Fruit fly (Drosophila melanogaster): Measurements from ENCODE around the gene cdm.

cdm gene

DNA sequence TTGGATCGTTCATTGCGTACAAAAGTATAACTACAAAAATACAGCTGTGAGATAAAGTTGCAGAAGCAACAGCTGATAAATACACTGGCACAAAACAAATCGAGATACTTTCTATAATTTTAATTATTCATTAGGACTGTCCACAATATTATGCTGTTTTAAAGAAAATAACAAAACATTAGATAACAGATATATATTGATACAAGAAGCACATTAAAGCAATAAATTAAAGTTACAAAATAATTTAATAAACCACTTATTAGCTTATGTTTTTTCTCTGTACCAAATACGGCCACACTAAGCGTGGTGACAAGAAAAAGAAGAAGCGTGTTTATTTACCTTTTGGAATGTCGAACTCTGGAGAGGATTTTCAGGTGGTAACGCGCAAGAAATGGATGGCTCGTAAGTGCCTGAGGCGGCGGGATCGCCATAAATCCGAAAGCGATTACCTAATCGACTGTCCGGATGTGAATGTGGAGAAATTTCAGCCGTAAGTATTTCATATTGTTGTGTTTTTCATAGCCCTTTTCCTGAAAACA is 37.0 kb upstream of the cdm start, which contains the start of the genes CG7988 and CG7183 (continued):
- no peak for TF ChIP-seq D (optimal IDR thresholded peaks at IDR 0.05)
- peak; percentile 94 for TF ChIP-seq D (GFP tag; optimal IDR thresholded peaks at IDR 0.05)
- TF ChIP-seq CG33213 (GFP tag; optimal IDR thresholded peaks at IDR 0.05), result peak; percentile 81
- peak; percentile 97 for TF ChIP-seq ci (GFP tag; IDR thresholded peaks at IDR 0.05)
- peak; percentile 84 for TF ChIP-seq MTF-1 (GFP tag; optimal IDR thresholded peaks at IDR 0.05; ENCODE audit: borderline replicate concordance)
- TF ChIP-seq croc (GFP tag; conservative IDR thresholded peaks at IDR 0.05), result peak; percentile 98
- peak; percentile 99 for TF ChIP-seq az2 (GFP tag; optimal IDR thresholded peaks at IDR 0.05)
- peak; percentile 94 for TF ChIP-seq NC2β (GFP tag; optimal IDR thresholded peaks at IDR 0.05)
- peak; percentile 98 for TF ChIP-seq CG2889 (GFP tag; IDR thresholded peaks at IDR 0.05)
- TF ChIP-seq twi (tag; optimal IDR thresholded peaks at IDR 0.05), result peak; percentile 97
- TF ChIP-seq cas (GFP tag; IDR thresholded peaks at IDR 0.05), result peak; percentile 95
- TF ChIP-seq pan (optimal IDR thresholded peaks at IDR 0.05), result no peak
- peak in 1 of 2 experiments; percentile 99 for TF ChIP-seq pan (GFP tag; optimal IDR thresholded peaks at IDR 0.05 in 1 of 2, IDR thresholded peaks at IDR 0.05 in 1 of 2)
- peak; percentile 95 for TF ChIP-seq pho (GFP tag; optimal IDR thresholded peaks at IDR 0.05)
- peak; percentile 82 for TF ChIP-seq sima (GFP tag; optimal IDR thresholded peaks at IDR 0.05)
- TF ChIP-seq Six4 (GFP tag; optimal IDR thresholded peaks at IDR 0.05), result peak; percentile 97
- no peak for TF ChIP-seq odd (GFP tag; optimal IDR thresholded peaks at IDR 0.05)
- peak; percentile 97 for TF ChIP-seq so (GFP tag; IDR thresholded peaks at IDR 0.05)
- TF ChIP-seq CG31388 (GFP tag; optimal IDR thresholded peaks at IDR 0.05), result peak; percentile 92
- peak; percentile 94 for TF ChIP-seq CG16863 (GFP tag; optimal IDR thresholded peaks at IDR 0.05)
- peak; percentile 60 for TF ChIP-seq CG31365 (tag; optimal IDR thresholded peaks at IDR 0.05)
- peak; percentile 85 for TF ChIP-seq CG1647 (GFP tag; optimal IDR thresholded peaks at IDR 0.05)
- peak; percentile 98 for TF ChIP-seq CG8290 (GFP tag; optimal IDR thresholded peaks at IDR 0.05)
- peak in 1 of 2 experiments; percentile 83 for TF ChIP-seq CG8290 (tag; optimal IDR thresholded peaks at IDR 0.05)
- peak; percentile 100 for TF ChIP-seq gem (tag; optimal IDR thresholded peaks at IDR 0.05)
- TF ChIP-seq en (GFP tag; optimal IDR thresholded peaks at IDR 0.05), result peak; percentile 85
- TF ChIP-seq usp (GFP tag; optimal IDR thresholded peaks at IDR 0.05), result no peak
- TF ChIP-seq vnd (GFP tag; IDR thresholded peaks at IDR 0.05; ENCODE audit: partially characterized antibody), result no peak
- TF ChIP-seq CG30020 (tag; optimal IDR thresholded peaks at IDR 0.05), result peak; percentile 89
- TF ChIP-seq CG17359 (tag; optimal IDR thresholded peaks at IDR 0.05), result peak; percentile 98
- TF ChIP-seq gcm (GFP tag; optimal IDR thresholded peaks at IDR 0.05), result peak; percentile 99
- TF ChIP-seq Ssrp (tag; optimal IDR thresholded peaks at IDR 0.05), result peak; percentile 99
- TF ChIP-seq CG10979 (tag; optimal IDR thresholded peaks at IDR 0.05), result peak; percentile 98
- peak; percentile 85 for TF ChIP-seq CG6683 (GFP tag; optimal IDR thresholded peaks at IDR 0.05)
- TF ChIP-seq CG14014 (GFP tag; IDR thresholded peaks at IDR 0.05), result peak; percentile 97
- TF ChIP-seq kni (GFP tag; optimal IDR thresholded peaks at IDR 0.05), result peak; percentile 50
- TF ChIP-seq lola (GFP tag; optimal IDR thresholded peaks at IDR 0.05), result peak in 1 of 3 experiments; percentile 99
- peak; percentile 77 for TF ChIP-seq Jarid2 (GFP tag; optimal IDR thresholded peaks at IDR 0.05)
- TF ChIP-seq CG3847 (GFP tag; IDR thresholded peaks at IDR 0.05), result peak; percentile 98
- TF ChIP-seq CG16813 (GFP tag; IDR thresholded peaks at IDR 0.05; ENCODE audit: partially characterized antibody), result no peak
- peak; percentile 87 for TF ChIP-seq Bdp1 (GFP tag; optimal IDR thresholded peaks at IDR 0.05)
- TF ChIP-seq CG32772 (GFP tag; IDR thresholded peaks at IDR 0.05), result peak; percentile 99
- TF ChIP-seq HLHmδ (GFP tag; optimal IDR thresholded peaks at IDR 0.05), result no peak
- peak; percentile 56 for TF ChIP-seq gfzf (GFP tag; optimal IDR thresholded peaks at IDR 0.05)
- TF ChIP-seq wdn (GFP tag; IDR thresholded peaks at IDR 0.05), result peak; percentile 96
- TF ChIP-seq CG16815 (GFP tag; optimal IDR thresholded peaks at IDR 0.05), result peak; percentile 97
- TF ChIP-seq B-H2 (GFP tag; optimal IDR thresholded peaks at IDR 0.05), result peak; percentile 96
- peak; percentile 82 for TF ChIP-seq exex (tag; optimal IDR thresholded peaks at IDR 0.05)
- peak; percentile 94 for TF ChIP-seq CG1024 (GFP tag; IDR thresholded peaks at IDR 0.05)
- peak; percentile 66 for TF ChIP-seq Neu2 (GFP tag; optimal IDR thresholded peaks at IDR 0.05; ENCODE audit: borderline replicate concordance)
- peak; percentile 85 for TF ChIP-seq ERR (GFP tag; optimal IDR thresholded peaks at IDR 0.05)
